Worm (Caenorhabditis elegans) whole organism, L2 larva: ENCODE results near the gene srh-47.

Experiments used
- Y55F3AM.14 ChIP-seq: fragments of 200-800 bp; sonication (Bioruptor generic); optimal IDR thresholded peaks from 2 replicates; lab custom pipeline; 2018; ENCODE audit warnings: mild to moderate bottlenecking, missing genetic modification characterization, missing compliant biosample characterization
- aly-2 ChIP-seq: fragments of 150-350 bp; optimal IDR thresholded peaks from 2 replicates; lab custom pipeline; 2014; ENCODE audit warnings: missing biosample characterization, missing genetic modification characterization
- blmp-1 ChIP-seq: sonication (generic microtip); optimal IDR thresholded peaks from 2 replicates; lab custom pipeline; 2017; ENCODE audit warnings: missing genetic modification characterization, mild to moderate bottlenecking, missing compliant biosample characterization, antibody characterized with exemption, moderate library complexity; ENCODE audit not compliant: insufficient read depth
- ceh-16 ChIP-seq: fragments of 150-350 bp; optimal IDR thresholded peaks from 2 replicates; lab custom pipeline; 2014; ENCODE audit warnings: missing biosample characterization, missing genetic modification characterization
- egl-27 ChIP-seq: sonication (generic microtip); optimal IDR thresholded peaks from 3 replicates; lab custom pipeline; 2017; ENCODE audit warnings: missing biosample characterization, missing genetic modification reagents, missing genetic modification characterization
- lin-13 ChIP-seq: fragments of 150-350 bp; optimal IDR thresholded peaks from 2 replicates; lab custom pipeline; 2014; ENCODE audit warnings: missing biosample characterization, missing genetic modification reagents, missing genetic modification characterization
- lin-39 ChIP-seq: fragments of 150-350 bp; optimal IDR thresholded peaks from 2 replicates; lab custom pipeline; 2014; ENCODE audit warnings: missing biosample characterization, missing genetic modification reagents, missing genetic modification characterization
- nhr-237 ChIP-seq: fragments of 150-350 bp; optimal IDR thresholded peaks from 2 replicates; lab custom pipeline; 2014; ENCODE audit warnings: missing biosample characterization, missing genetic modification characterization
- sma-9 ChIP-seq, 2 experiments: fragments of 150-350 bp in 1 of 2; sonication (generic microtip) in 1 of 2; optimal IDR thresholded peaks; 2 replicates each; lab custom pipeline; 2014 to 2016; ENCODE audit warnings: missing genetic modification characterization in 2 of 2, mild to moderate bottlenecking in 1 of 2, missing biosample characterization in 1 of 2, missing compliant biosample characterization in 1 of 2, missing genetic modification reagents in 1 of 2, moderate library complexity in 1 of 2
- snpc-4 ChIP-seq: fragments of 150-350 bp; optimal IDR thresholded peaks from 2 replicates; lab custom pipeline; 2014; ENCODE audit warnings: missing biosample characterization, missing genetic modification characterization
- unc-39 ChIP-seq: fragments of 150-350 bp; optimal IDR thresholded peaks from 2 replicates; lab custom pipeline; 2014; ENCODE audit warnings: missing biosample characterization, missing genetic modification characterization
- unc-55 ChIP-seq: fragments of 150-350 bp; sonication (generic microtip); optimal IDR thresholded peaks from 3 replicates; lab custom pipeline; 2014; ENCODE audit warnings: missing biosample characterization, missing genetic modification reagents, missing genetic modification characterization
- unc-62 ChIP-seq: fragments of 150-350 bp; optimal IDR thresholded peaks from 2 replicates; lab custom pipeline; 2014; ENCODE audit warnings: missing biosample characterization, missing genetic modification reagents, missing genetic modification characterization

DNA sequence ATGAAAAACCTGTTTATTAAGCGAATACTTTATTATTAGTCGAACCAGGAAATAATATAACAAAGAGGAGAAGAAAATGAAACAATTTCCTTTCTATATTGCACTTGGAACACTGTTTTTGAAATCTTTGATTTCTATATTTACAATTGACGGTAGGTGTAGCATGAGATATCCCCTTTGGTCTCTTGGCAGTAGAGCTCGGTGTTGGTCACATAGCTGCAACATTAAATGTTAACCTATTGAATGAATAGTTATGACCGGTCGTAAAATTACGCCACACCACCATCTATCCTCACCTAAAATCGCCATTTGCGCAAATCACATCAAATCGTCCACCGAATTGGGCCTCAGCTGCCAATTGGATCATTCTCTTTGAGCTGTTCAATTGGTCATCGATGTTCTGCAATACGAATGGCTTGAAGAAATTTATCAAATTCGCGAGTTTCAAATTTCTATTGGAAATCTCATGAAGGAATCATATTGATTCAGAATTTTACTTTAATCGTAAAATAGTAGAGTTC is 44.4 kb upstream of the srh-47 start:
- TF ChIP-seq egl-27 (tag; lab: Kevin White, UChicago) (no peak), lin-13 (GFP tag; lab: Kevin White, UChicago) (no peak), sma-9 (GFP tag; optimal IDR thresholded peaks at IDR 0.05; lab: Kevin White, UChicago) (no peak), sma-9 (tag; optimal IDR thresholded peaks at IDR 0.05; lab: Kevin White, UChicago) (no peak), Y55F3AM.14 (GFP tag; lab: Kevin White, UChicago) (no peak), unc-55 (no peak), unc-62 (GFP tag; lab: Kevin White, UChicago) (no peak), unc-39 (tag; lab: Kevin White, UChicago) (no peak), nhr-237 (tag; lab: Kevin White, UChicago) (no peak), ceh-16 (tag; lab: Kevin White, UChicago) (no peak), snpc-4 (tag; lab: Kevin White, UChicago) (no peak), blmp-1 (tag; lab: Kevin White, UChicago) (no peak), lin-39 (no peak), aly-2 (no peak)
